Fruit fly (Drosophila melanogaster): Measurements from ENCODE around the gene sdk.

dm6 chrX:658021-658420 lies 28.6 kb upstream of the sdk start:
- no peak for TF ChIP-seq CG8119 (GFP tag; IDR thresholded peaks at IDR 0.05)
- no peak for TF ChIP-seq Sox14 (GFP tag; optimal IDR thresholded peaks at IDR 0.05)
- no peak for TF ChIP-seq ss (GFP tag; optimal IDR thresholded peaks at IDR 0.05)
- no peak for TF ChIP-seq lz (GFP tag; optimal IDR thresholded peaks at IDR 0.05)
- TF ChIP-seq Smox (GFP tag; optimal IDR thresholded peaks at IDR 0.05), result no peak
- no peak for TF ChIP-seq CG15336 (GFP tag; IDR thresholded peaks at IDR 0.05)
- TF ChIP-seq Eip78C (GFP tag), result peak; percentile 16
- TF ChIP-seq CG16779 (tag; optimal IDR thresholded peaks at IDR 0.05), result no peak
- TF ChIP-seq Hr38 (GFP tag; optimal IDR thresholded peaks at IDR 0.05), result no peak

Data from whole organism, prepupa.